Fruit fly (Drosophila melanogaster) whole organism, prepupa: ENCODE measurements around the gene Syx18.
A peak's percentile ranks its signal among the peaks of the same experiment; 100 is the strongest.

ENCODE experiments used
- Blimp-1 ChIP-seq: fragments of 200-800 bp; sonication (Bioruptor generic); optimal IDR thresholded peaks from 3 replicates; lab custom pipeline; 2017; ENCODE audit warnings: missing biosample characterization, missing genetic modification characterization, mild to moderate bottlenecking, moderate library complexity, missing genetic modification reagents
- CG10631 ChIP-seq: fragments of 200-800 bp; sonication (Bioruptor generic); optimal IDR thresholded peaks from 2 replicates; lab custom pipeline; 2016; ENCODE audit warnings: missing biosample characterization, missing genetic modification characterization
- CG11762 ChIP-seq: fragments of 200-800 bp; sonication (Bioruptor generic); optimal IDR thresholded peaks from 3 replicates; lab custom pipeline; 2016; ENCODE audit warnings: missing biosample characterization, missing genetic modification characterization; ENCODE audit not compliant: insufficient read depth
- CG1621 ChIP-seq: fragments of 200-800 bp; sonication (Bioruptor generic); optimal IDR thresholded peaks from 3 replicates; lab custom pipeline; 2018; ENCODE audit warnings: missing biosample characterization, mild to moderate bottlenecking, missing genetic modification characterization
- CG16779 ChIP-seq: fragments of 200-800 bp; sonication (Bioruptor generic); optimal IDR thresholded peaks from 3 replicates; lab custom pipeline; 2017; ENCODE audit warnings: missing biosample characterization, mild to moderate bottlenecking, missing genetic modification characterization
- CG3032 ChIP-seq: fragments of 200-800 bp; optimal IDR thresholded peaks from 2 replicates; lab custom pipeline; 2019; ENCODE audit warnings: missing biosample characterization, mild to moderate bottlenecking, missing genetic modification characterization, moderate library complexity
- CG31627 ChIP-seq: fragments of 200-800 bp; sonication (Bioruptor generic); optimal IDR thresholded peaks from 3 replicates; lab custom pipeline; 2016; ENCODE audit warnings: missing biosample characterization, missing genetic modification characterization
- CG32006 ChIP-seq: fragments of 200-800 bp; sonication (Bioruptor generic); optimal IDR thresholded peaks from 3 replicates; lab custom pipeline; 2017; ENCODE audit warnings: missing biosample characterization, mild to moderate bottlenecking, missing genetic modification characterization
- CG34406 ChIP-seq: fragments of 200-800 bp; sonication (Bioruptor generic); optimal IDR thresholded peaks from 3 replicates; lab custom pipeline; 2016; ENCODE audit warnings: missing biosample characterization, missing genetic modification characterization
- CG3919 ChIP-seq: fragments of 200-800 bp; sonication (Bioruptor generic); optimal IDR thresholded peaks from 3 replicates; lab custom pipeline; 2016; ENCODE audit warnings: missing biosample characterization, missing genetic modification characterization
- CG4318 ChIP-seq: fragments of 200-800 bp; sonication (Bioruptor generic); optimal IDR thresholded peaks from 3 replicates; lab custom pipeline; 2017; ENCODE audit warnings: missing biosample characterization, mild to moderate bottlenecking, missing genetic modification characterization
- CG6792 ChIP-seq: fragments of 200-800 bp; sonication (Bioruptor generic); optimal IDR thresholded peaks from 3 replicates; lab custom pipeline; 2016; ENCODE audit warnings: missing biosample characterization, missing genetic modification characterization
- CG6808 ChIP-seq: fragments of 200-800 bp; sonication (Bioruptor generic); optimal IDR thresholded peaks from 3 replicates; lab custom pipeline; 2017; ENCODE audit warnings: missing biosample characterization, missing genetic modification characterization, mild to moderate bottlenecking, moderate library complexity, missing genetic modification reagents
- CG6854 ChIP-seq: fragments of 200-800 bp; sonication (Bioruptor generic); optimal IDR thresholded peaks from 2 replicates; lab custom pipeline; 2017; ENCODE audit warnings: missing biosample characterization, mild to moderate bottlenecking, missing genetic modification characterization
- CG7368 ChIP-seq: fragments of 200-800 bp; sonication (Bioruptor generic); optimal IDR thresholded peaks from 3 replicates; lab custom pipeline; 2016; ENCODE audit warnings: missing biosample characterization, missing genetic modification characterization
- CG8119 ChIP-seq: fragments of 200-800 bp; sonication (Bioruptor generic); IDR thresholded peaks from 3 replicates; pipeline ENCODE4 v1.3.6; 2022; ENCODE audit warnings: missing biosample characterization, missing genetic modification characterization
- CG8319 ChIP-seq: fragments of 200-800 bp; sonication (Bioruptor generic); optimal IDR thresholded peaks from 3 replicates; lab custom pipeline; 2016; ENCODE audit warnings: missing biosample characterization, missing genetic modification characterization
- CG8632 ChIP-seq: fragments of 200-800 bp; sonication (Bioruptor generic); optimal IDR thresholded peaks from 3 replicates; lab custom pipeline; 2016; ENCODE audit warnings: missing biosample characterization, missing genetic modification characterization
- Eip75B ChIP-seq: fragments of 200-800 bp; sonication (Bioruptor generic); optimal IDR thresholded peaks from 3 replicates; lab custom pipeline; 2016; ENCODE audit warnings: missing biosample characterization, missing genetic modification characterization
- Eip78C ChIP-seq: fragments of 200-800 bp; sonication (Bioruptor generic); peaks from one replicate; lab custom pipeline; 2016; ENCODE audit warnings: missing biosample characterization, missing genetic modification characterization
- Eip93F ChIP-seq: fragments of 200-800 bp; sonication (Bioruptor generic); optimal IDR thresholded peaks from 2 replicates; lab custom pipeline; 2016; ENCODE audit warnings: missing biosample characterization, mild to moderate bottlenecking, missing genetic modification characterization
- Ets21C ChIP-seq: fragments of 200-800 bp; sonication (Bioruptor generic); optimal IDR thresholded peaks from 3 replicates; lab custom pipeline; 2016; ENCODE audit warnings: missing biosample characterization, missing genetic modification characterization
- Ets96B ChIP-seq: fragments of 200-800 bp; optimal IDR thresholded peaks from 2 replicates; lab custom pipeline; 2019; ENCODE audit warnings: missing biosample characterization, mild to moderate bottlenecking, missing genetic modification characterization, moderate library complexity
- Gug ChIP-seq: fragments of 200-800 bp; sonication (Bioruptor generic); IDR thresholded peaks from 2 replicates; pipeline ENCODE4 v1.3.6; 2022; ENCODE audit warnings: missing biosample characterization, missing genetic modification characterization
- Hr39 ChIP-seq: fragments of 200-800 bp; sonication (Bioruptor generic); optimal IDR thresholded peaks from 2 replicates; lab custom pipeline; 2016; ENCODE audit warnings: missing biosample characterization, missing genetic modification characterization
- Hr4 ChIP-seq: fragments of 200-800 bp; sonication (Bioruptor generic); optimal IDR thresholded peaks from 3 replicates; lab custom pipeline; 2016; ENCODE audit warnings: missing biosample characterization, missing genetic modification characterization
- Lpt ChIP-seq: fragments of 200-800 bp; sonication (Bioruptor generic); optimal IDR thresholded peaks from 3 replicates; lab custom pipeline; 2016; ENCODE audit warnings: missing biosample characterization, missing genetic modification characterization
- Met ChIP-seq: fragments of 200-800 bp; sonication (Bioruptor generic); optimal IDR thresholded peaks from 3 replicates; lab custom pipeline; 2016; ENCODE audit warnings: missing biosample characterization, missing genetic modification characterization
- OdsH ChIP-seq: fragments of 200-800 bp; sonication (Bioruptor generic); optimal IDR thresholded peaks from 3 replicates; lab custom pipeline; 2016; ENCODE audit warnings: missing biosample characterization, missing genetic modification characterization
- Smox ChIP-seq: fragments of 200-800 bp; sonication (Bioruptor generic); optimal IDR thresholded peaks from 3 replicates; lab custom pipeline; 2016; ENCODE audit warnings: missing biosample characterization, missing genetic modification characterization
- Sox102F ChIP-seq: fragments of 200-800 bp; sonication (Bioruptor generic); optimal IDR thresholded peaks from 2 replicates; lab custom pipeline; 2016; ENCODE audit warnings: missing biosample characterization, mild to moderate bottlenecking, missing genetic modification characterization
- Sox14 ChIP-seq: fragments of 200-800 bp; sonication (Bioruptor generic); optimal IDR thresholded peaks from 3 replicates; lab custom pipeline; 2016; ENCODE audit warnings: missing biosample characterization, missing genetic modification characterization
- Sox15 ChIP-seq: fragments of 200-800 bp; sonication (Bioruptor generic); optimal IDR thresholded peaks from 3 replicates; lab custom pipeline; 2016; ENCODE audit warnings: missing biosample characterization, missing genetic modification characterization
- achi ChIP-seq: fragments of 200-800 bp; sonication (Bioruptor generic); optimal IDR thresholded peaks from 3 replicates; lab custom pipeline; 2016; ENCODE audit warnings: missing biosample characterization, missing genetic modification characterization
- acj6 ChIP-seq: fragments of 200-800 bp; sonication (Bioruptor generic); optimal IDR thresholded peaks from 3 replicates; lab custom pipeline; 2016; ENCODE audit warnings: missing biosample characterization, missing genetic modification characterization
- dac ChIP-seq: fragments of 200-800 bp; sonication (Bioruptor generic); optimal IDR thresholded peaks from 2 replicates; lab custom pipeline; 2017; ENCODE audit warnings: missing biosample characterization, mild to moderate bottlenecking, missing genetic modification characterization
- dsx ChIP-seq: fragments of 200-800 bp; optimal IDR thresholded peaks from 3 replicates; lab custom pipeline; 2019; ENCODE audit warnings: missing biosample characterization, mild to moderate bottlenecking, missing genetic modification characterization, moderate library complexity; ENCODE audit not compliant: poor library complexity, severe bottlenecking
- eg ChIP-seq: fragments of 200-800 bp; sonication (Bioruptor generic); IDR thresholded peaks from 3 replicates; pipeline ENCODE4 v1.3.6; 2022; ENCODE audit warnings: missing biosample characterization, missing genetic modification characterization
- esn ChIP-seq: fragments of 200-800 bp; sonication (Bioruptor generic); optimal IDR thresholded peaks from 2 replicates; lab custom pipeline; 2016; ENCODE audit warnings: missing biosample characterization, mild to moderate bottlenecking, missing genetic modification characterization, moderate library complexity
- fkh ChIP-seq: fragments of 200-800 bp; sonication (Bioruptor generic); optimal IDR thresholded peaks from 3 replicates; lab custom pipeline; 2017; ENCODE audit warnings: missing biosample characterization, mild to moderate bottlenecking, missing genetic modification characterization, moderate library complexity
- lz ChIP-seq: fragments of 200-800 bp; sonication (Bioruptor generic); optimal IDR thresholded peaks from 3 replicates; lab custom pipeline; 2016; ENCODE audit warnings: missing biosample characterization, missing genetic modification characterization
- net ChIP-seq: fragments of 200-800 bp; sonication (Bioruptor generic); optimal IDR thresholded peaks from 3 replicates; lab custom pipeline; 2016; ENCODE audit warnings: missing biosample characterization, missing genetic modification characterization
- pdm3 ChIP-seq: fragments of 200-800 bp; sonication (Bioruptor generic); optimal IDR thresholded peaks from 3 replicates; lab custom pipeline; 2016; ENCODE audit warnings: missing biosample characterization, missing genetic modification characterization
- ss ChIP-seq, 2 experiments: fragments of 200-800 bp; sonication (Bioruptor generic); optimal IDR thresholded peaks; 2 replicates in 1 of 2; 3 replicates in 1 of 2; lab custom pipeline; 2017 to 2018; ENCODE audit warnings: mild to moderate bottlenecking in 2 of 2, missing biosample characterization in 2 of 2, missing genetic modification characterization in 2 of 2, moderate library complexity in 1 of 2
- svp ChIP-seq: fragments of 200-800 bp; sonication (Bioruptor generic); peaks from one replicate; lab custom pipeline; 2016; ENCODE audit warnings: missing biosample characterization, missing genetic modification characterization
- vri ChIP-seq: fragments of 200-800 bp; sonication (Bioruptor generic); optimal IDR thresholded peaks from 3 replicates; lab custom pipeline; 2016; ENCODE audit warnings: missing biosample characterization, mild to moderate bottlenecking, missing genetic modification characterization

Gene Syx18

dm6 chr3R:24590276-24590675, 35.1 kb downstream of the Syx18 start:
- TF ChIP-seq ss (GFP tag; optimal IDR thresholded peaks at IDR 0.05; lab: Kevin White, UChicago) = peak in 1 of 2 experiments; percentile 22
- no peak for TF ChIP-seq Eip75B (GFP tag; lab: Kevin White, UChicago)
- peak; percentile 26 for TF ChIP-seq dsx (GFP tag; lab: Kevin White, UChicago)

dm6 chr3R:24588829-24589638, 36.3 kb downstream of the Syx18 start:
- TF ChIP-seq achi (GFP tag; lab: Kevin White, UChicago) (no peak), CG7368 (no peak), CG3919 (peak; percentile 25), Eip78C (GFP tag; lab: Kevin White, UChicago) (peak; percentile 21), fkh (GFP tag; lab: Kevin White, UChicago) (no peak), ss (GFP tag; optimal IDR thresholded peaks at IDR 0.05; lab: Kevin White, UChicago) (peak; percentile 18 to 20), CG3032 (no peak), dsx (GFP tag; lab: Kevin White, UChicago) (peak; percentile 58), CG6854 (GFP tag; lab: Kevin White, UChicago) (peak; percentile 10), CG6808 (GFP tag; lab: Kevin White, UChicago) (peak; percentile 7), CG8632 (GFP tag; lab: Kevin White, UChicago) (no peak)

- TF ChIP-seq CG8119 (no peak), acj6 (GFP tag; lab: Kevin White, UChicago) (no peak), dac (GFP tag; lab: Kevin White, UChicago) (no peak), Gug (GFP tag; lab: Robert Waterston, UW) (no peak), Ets21C (GFP tag; lab: Kevin White, UChicago) (no peak), Sox15 (GFP tag; lab: Kevin White, UChicago) (no peak), Sox14 (GFP tag; lab: Kevin White, UChicago) (peak; percentile 92), CG6854 (GFP tag; lab: Kevin White, UChicago) (peak; percentile 72), net (GFP tag; lab: Kevin White, UChicago) (no peak), CG16779 (tag; lab: Kevin White, UChicago) (peak; percentile 7), CG6792 (GFP tag; lab: Kevin White, UChicago) (no peak), Met (GFP tag; lab: Kevin White, UChicago) (no peak), eg (no peak), lz (GFP tag; lab: Kevin White, UChicago) (no peak), svp (GFP tag; lab: Kevin White, UChicago) (no peak), CG1621 (tag; lab: Kevin White, UChicago) (peak; percentile 72), CG11762 (no peak), Hr39 (GFP tag; lab: Kevin White, UChicago) (no peak), CG32006 (GFP tag; lab: Kevin White, UChicago) (no peak), CG10631 (GFP tag; lab: Kevin White, UChicago) (no peak), CG3032 (no peak), Lpt (GFP tag; lab: Kevin White, UChicago) (peak; percentile 57), Sox102F (peak; percentile 70), achi (GFP tag; lab: Kevin White, UChicago) (no peak), CG31627 (GFP tag; lab: Kevin White, UChicago) (no peak), CG34406 (GFP tag; lab: Kevin White, UChicago) (peak; percentile 4), Eip75B (GFP tag; lab: Kevin White, UChicago) (peak; percentile 70), CG8319 (GFP tag; lab: Kevin White, UChicago) (no peak), Eip93F (GFP tag; lab: Kevin White, UChicago) (no peak), OdsH (GFP tag; lab: Kevin White, UChicago) (no peak), pdm3 (GFP tag; lab: Kevin White, UChicago) (no peak), Hr4 (GFP tag; lab: Kevin White, UChicago) (no peak), Blimp-1 (GFP tag; lab: Kevin White, UChicago) (no peak), CG4318 (no peak), Smox (GFP tag; lab: Kevin White, UChicago) (no peak), esn (GFP tag; lab: Kevin White, UChicago) (peak; percentile 41), vri (GFP tag; lab: Kevin White, UChicago) (no peak), CG3919 (peak; percentile 29), Ets96B (no peak), Eip78C (GFP tag; lab: Kevin White, UChicago) (peak; percentile 79)
Observed at dm6 chr3R:24586453-24586886, 38.9 kb downstream of the Syx18 start.
